Worm (Caenorhabditis elegans): Measurements from ENCODE around the gene psmd-9.

The psmd-9 gene

DNA sequence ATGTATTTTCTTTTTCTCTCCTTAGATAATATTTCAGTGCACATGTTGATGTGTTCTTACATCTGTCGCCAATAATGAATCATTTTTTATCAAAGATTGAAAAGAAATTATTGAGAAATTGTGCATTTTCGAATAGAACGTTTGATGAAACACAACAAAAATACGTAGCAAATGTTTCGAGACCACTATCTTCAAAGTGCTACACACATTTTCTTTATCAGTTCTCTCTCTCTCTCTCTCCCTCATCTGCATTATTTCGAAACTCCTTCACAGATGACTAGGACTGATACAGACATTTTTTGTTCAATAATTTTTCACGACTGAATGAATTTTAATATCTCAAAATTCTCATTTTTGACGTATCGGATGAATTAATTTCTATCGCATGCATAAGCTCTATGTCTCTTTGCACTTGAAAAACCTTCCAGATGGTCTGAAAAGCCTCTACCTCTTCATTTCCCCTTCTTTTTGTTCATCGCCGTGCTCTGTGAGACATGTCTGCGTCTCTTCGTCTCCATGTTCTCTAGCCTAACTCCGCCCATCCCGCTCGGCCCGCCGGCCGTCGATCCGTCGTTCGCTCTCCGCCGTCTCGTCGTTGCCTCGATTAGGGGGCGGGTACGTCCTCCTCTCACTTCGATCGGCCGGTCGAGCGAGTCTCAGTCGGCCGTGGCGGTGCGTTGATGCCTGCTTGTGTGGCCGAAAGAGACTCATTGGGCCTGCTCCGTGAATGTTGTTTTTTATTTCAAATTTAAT lies 41.6 kb downstream of the psmd-9 start (continued):
- no peak for TF ChIP-seq daf-19 (GFP tag; conservative IDR thresholded peaks at IDR 0.05)
- no peak for TF ChIP-seq ZK337.2 (GFP tag; IDR thresholded peaks at IDR 0.05)
- TF ChIP-seq hlh-11 (tag; optimal IDR thresholded peaks at IDR 0.05): peak; percentile 30
- TF ChIP-seq pqm-1 (tag; optimal IDR thresholded peaks at IDR 0.05): peak; percentile 63
- TF ChIP-seq snpc-4 (tag; optimal IDR thresholded peaks at IDR 0.05): no peak
- TF ChIP-seq spr-1 (tag; optimal IDR thresholded peaks at IDR 0.05): peak; percentile 16
- TF ChIP-seq ces-1 (GFP tag; optimal IDR thresholded peaks at IDR 0.05): no peak
- TF ChIP-seq mxl-3 (GFP tag; optimal IDR thresholded peaks at IDR 0.05): no peak
- TF ChIP-seq cey-2 (tag; optimal IDR thresholded peaks at IDR 0.05; ENCODE audit: borderline replicate concordance, insufficient read depth): no peak
- TF ChIP-seq ctbp-1 (GFP tag; IDR thresholded peaks at IDR 0.05): peak; percentile 18; the same call in 1 of the 2 replicates
- peak; percentile 78 for TF ChIP-seq egl-43 (GFP tag; IDR thresholded peaks at IDR 0.05)
- no peak for TF ChIP-seq zip-2 (tag; optimal IDR thresholded peaks at IDR 0.05)
- TF ChIP-seq fos-1 (tag; optimal IDR thresholded peaks at IDR 0.05): no peak
- no peak for TF ChIP-seq Y75B8A.6 (GFP tag; IDR thresholded peaks at IDR 0.05)
- TF ChIP-seq zfp-3 (GFP tag; conservative IDR thresholded peaks at IDR 0.05): no peak
- no peak for TF ChIP-seq duxl-1 (tag; optimal IDR thresholded peaks at IDR 0.05; ENCODE audit: poor library complexity)
- no peak for TF ChIP-seq lin-39 (tag; optimal IDR thresholded peaks at IDR 0.05)
- TF ChIP-seq Y48G9A.11 (GFP tag; IDR thresholded peaks at IDR 0.05): no peak
- TF ChIP-seq hif-1 (tag; optimal IDR thresholded peaks at IDR 0.05): peak in 1 of 2 experiments; percentile 31
- peak; percentile 37 for TF ChIP-seq mes-2 (tag; optimal IDR thresholded peaks at IDR 0.05; ENCODE audit: poor library complexity, severe bottlenecking)
- TF ChIP-seq ZK546.5 (tag; optimal IDR thresholded peaks at IDR 0.05): no peak
- TF ChIP-seq dve-1 (tag; optimal IDR thresholded peaks at IDR 0.05; ENCODE audit: insufficient read depth): peak; percentile 18
- TF ChIP-seq Y105C5A.15 (GFP tag; IDR thresholded peaks at IDR 0.05): no peak
- no peak for TF ChIP-seq F10B5.3 (tag; optimal IDR thresholded peaks at IDR 0.05)
- TF ChIP-seq daf-8 (GFP tag; IDR thresholded peaks at IDR 0.05): no peak
- TF ChIP-seq lir-3 (tag; optimal IDR thresholded peaks at IDR 0.05): no peak
- peak; percentile 75 for TF ChIP-seq hmg-1.1 (GFP tag; IDR thresholded peaks at IDR 0.05)
- TF ChIP-seq nhr-42 (GFP tag; IDR thresholded peaks at IDR 0.05): no peak
- peak; percentile 30 for TF ChIP-seq mep-1 (tag; optimal IDR thresholded peaks at IDR 0.05)
- no peak for TF ChIP-seq ama-1 (optimal IDR thresholded peaks at IDR 0.05)

ce11 chrII:6951250-6951806 lies 49.4 kb downstream of the psmd-9 start, which contains the start of the genes malt-1 and ceh-38:
Gene malt-1 (minus strand): TSS chrII:6951300.
Gene ceh-38 (plus strand): TSS chrII:6951526.
- TF ChIP-seq daf-12 (tag; optimal IDR thresholded peaks at IDR 0.05) (no peak), php-3 (GFP tag; IDR thresholded peaks at IDR 0.05) (peak; percentile 82), T26A8.4 (GFP tag; IDR thresholded peaks at IDR 0.05) (peak; percentile 88), zfp-2 (tag; optimal IDR thresholded peaks at IDR 0.05) (peak; percentile 59), lin-15B (tag; optimal IDR thresholded peaks at IDR 0.05) (peak; percentile 27), unc-130 (GFP tag; optimal IDR thresholded peaks at IDR 0.05) (peak; percentile 16), ceh-62 (tag; optimal IDR thresholded peaks at IDR 0.05) (no peak), zfp-3 (GFP tag; conservative IDR thresholded peaks at IDR 0.05) (no peak), hmg-1.1 (GFP tag; IDR thresholded peaks at IDR 0.05) (peak; percentile 96), nhr-237 (tag; optimal IDR thresholded peaks at IDR 0.05) (no peak), D1046.2 (GFP tag; IDR thresholded peaks at IDR 0.05) (no peak), F10B5.3 (tag; optimal IDR thresholded peaks at IDR 0.05) (peak; percentile 74), F26F4.8 (GFP tag; conservative IDR thresholded peaks at IDR 0.05) (no peak), nhr-28 (tag; optimal IDR thresholded peaks at IDR 0.05) (peak; percentile 97), ceh-28 (tag; optimal IDR thresholded peaks at IDR 0.05) (no peak), pha-4 (GFP tag; IDR thresholded peaks at IDR 0.05) (peak; percentile 64), pha-4 (tag; optimal IDR thresholded peaks at IDR 0.05) (no peak), ceh-20 (GFP tag; IDR thresholded peaks at IDR 0.05) (peak; percentile 88), ceh-82 (tag; optimal IDR thresholded peaks at IDR 0.05) (no peak), saeg-2 (GFP tag; IDR thresholded peaks at IDR 0.05) (0 out of 2 replicates have a peak, but pooled peaks have one; percentile 50), nhr-25 (tag; optimal IDR thresholded peaks at IDR 0.05; ENCODE audit: borderline replicate concordance, insufficient read depth) (peak; percentile 81), duxl-1 (tag; optimal IDR thresholded peaks at IDR 0.05; ENCODE audit: poor library complexity) (peak; percentile 89), zip-2 (tag; optimal IDR thresholded peaks at IDR 0.05) (peak; percentile 77), mdt-29 (GFP tag; IDR thresholded peaks at IDR 0.05) (0 out of 2 replicates have a peak, but pooled peaks have one; percentile 31), Y105C5A.15 (GFP tag; IDR thresholded peaks at IDR 0.05) (no peak)

All from whole organism, L4 larva.